Worm (Caenorhabditis elegans): ENCODE results near the gene fbxa-150.

DNA sequence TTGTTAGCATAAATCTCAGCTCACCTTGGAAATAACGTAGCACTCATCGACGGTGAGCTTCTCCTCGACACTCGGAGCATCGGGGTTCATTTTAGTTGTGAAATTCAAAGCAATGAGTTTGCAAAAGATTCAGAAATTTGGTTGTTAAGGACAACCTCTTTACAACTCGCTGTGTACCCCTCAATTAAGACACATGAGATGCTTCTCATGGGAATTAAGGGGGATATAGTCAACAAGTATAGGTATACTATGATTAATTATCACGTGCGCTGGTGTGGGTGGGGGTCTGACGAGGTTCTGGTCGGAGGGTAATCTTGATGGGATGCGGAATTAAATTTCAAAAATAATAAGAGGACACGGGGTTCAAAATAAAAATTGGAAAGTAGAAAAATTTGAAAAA lies 22.0 kb upstream of the fbxa-150 start, which contains the start of gene dct-14:
- TF ChIP-seq him-1 (tag; optimal IDR thresholded peaks at IDR 0.05) (no peak), dao-5 (tag; optimal IDR thresholded peaks at IDR 0.05) (no peak), W03F9.2 (tag; optimal IDR thresholded peaks at IDR 0.05) (no peak)
